Worm (Caenorhabditis elegans) whole organism, L1 larva: ENCODE measurements around the gene dao-3.

ENCODE experiments used
- F16B12.6 ChIP-seq: fragments of 150-350 bp; optimal IDR thresholded peaks from 2 replicates; lab custom pipeline; 2014; ENCODE audit warnings: missing biosample characterization, missing genetic modification characterization
- alr-1 ChIP-seq: fragments of 200-800 bp; sonication (Bioruptor generic); optimal IDR thresholded peaks from 2 replicates; lab custom pipeline; 2018; ENCODE audit warnings: borderline replicate concordance, mild to moderate bottlenecking, missing genetic modification characterization, missing compliant biosample characterization
- aly-2 ChIP-seq: fragments of 150-350 bp; optimal IDR thresholded peaks from 2 replicates; lab custom pipeline; 2014; ENCODE audit warnings: missing biosample characterization, missing genetic modification characterization
- blmp-1 ChIP-seq: fragments of 150-350 bp; optimal IDR thresholded peaks from 2 replicates; lab custom pipeline; 2014; ENCODE audit warnings: missing biosample characterization, missing genetic modification characterization
- elt-3 ChIP-seq, 6 experiments: fragments of 150-350 bp in 1 of 6; sonication (generic microtip); optimal IDR thresholded peaks; 2 replicates each; lab custom pipeline; 2017 to 2018; ENCODE audit warnings: missing biosample characterization in 6 of 6, missing genetic modification characterization in 6 of 6, inconsistent platforms in 1 of 6
- lin-39 ChIP-seq: fragments of 150-350 bp; optimal IDR thresholded peaks from 2 replicates; lab custom pipeline; 2014; ENCODE audit warnings: missing biosample characterization, missing genetic modification reagents, missing genetic modification characterization
- mep-1 ChIP-seq: fragments of 150-350 bp; optimal IDR thresholded peaks from 2 replicates; lab custom pipeline; 2014; ENCODE audit warnings: missing biosample characterization, missing genetic modification characterization
- nhr-47 ChIP-seq: sonication (generic microtip); optimal IDR thresholded peaks from 2 replicates; lab custom pipeline; 2016; ENCODE audit warnings: mild to moderate bottlenecking, missing genetic modification characterization, moderate library complexity, missing compliant biosample characterization
- tbx-2 ChIP-seq: sonication (generic microtip); optimal IDR thresholded peaks from 2 replicates; lab custom pipeline; 2016; ENCODE audit warnings: missing genetic modification characterization, missing compliant biosample characterization
- unc-130 ChIP-seq: fragments of 150-350 bp; optimal IDR thresholded peaks from 2 replicates; lab custom pipeline; 2017; ENCODE audit warnings: missing biosample characterization, missing genetic modification characterization, inconsistent platforms
- unc-62 ChIP-seq: fragments of 150-350 bp; optimal IDR thresholded peaks from 2 replicates; lab custom pipeline; 2014; ENCODE audit warnings: missing biosample characterization, missing genetic modification reagents, missing genetic modification characterization
- unc-86 ChIP-seq: sonication (generic microtip); optimal IDR thresholded peaks from 2 replicates; lab custom pipeline; 2016; ENCODE audit warnings: missing genetic modification characterization, missing compliant biosample characterization
- unc-98 ChIP-seq: fragments of 200-800 bp; sonication (Bioruptor generic); IDR thresholded peaks from 2 replicates; pipeline ENCODE4 v1.3.6; 2022; ENCODE audit warnings: missing genetic modification characterization, missing compliant biosample characterization

- no peak for TF ChIP-seq lin-39
- no peak for TF ChIP-seq tbx-2 (tag; lab: Kevin White, UChicago)
- TF ChIP-seq alr-1 (tag; lab: Kevin White, UChicago): no peak
- TF ChIP-seq unc-62 (GFP tag; lab: Kevin White, UChicago): no peak
- TF ChIP-seq nhr-47 (tag; lab: Kevin White, UChicago): no peak
- TF ChIP-seq blmp-1 (tag; lab: Kevin White, UChicago): peak; percentile 30
- TF ChIP-seq unc-98 (GFP tag; lab: Robert Waterston, UW): no peak
- TF ChIP-seq F16B12.6: no peak
- TF ChIP-seq mep-1 (tag; lab: Kevin White, UChicago): no peak
- TF ChIP-seq elt-3 (tag; optimal IDR thresholded peaks at IDR 0.05; lab: Kevin White, UChicago): no peak
- no peak for TF ChIP-seq aly-2
- no peak for TF ChIP-seq unc-130 (tag; lab: Kevin White, UChicago)
- no peak for TF ChIP-seq unc-86 (tag; lab: Kevin White, UChicago)
Measured at ce11 chrX:8040967-8041366, 45.4 kb downstream of the dao-3 start, which contains the start of gene xol-1.
